Worm (Caenorhabditis elegans): ENCODE data around the gene div-1.

The div-1 gene

ce11 chrIII:10270778-10271307 lies 22.5 kb upstream of the div-1 start, which contains the start of gene cnk-1 (continued):
- peak; percentile 97 for TF ChIP-seq madf-6 (GFP tag; IDR thresholded peaks at IDR 0.05)
- peak; percentile 95 for TF ChIP-seq Y56A3A.18 (GFP tag; IDR thresholded peaks at IDR 0.05)
- peak; percentile 95 for TF ChIP-seq Y67H2A.10 (GFP tag; conservative IDR thresholded peaks at IDR 0.05)
- TF ChIP-seq K11D2.4 (GFP tag; IDR thresholded peaks at IDR 0.05) = peak; percentile 98
- TF ChIP-seq madf-3 (GFP tag; IDR thresholded peaks at IDR 0.05) = peak; percentile 96
- peak; percentile 98 for TF ChIP-seq C17E4.6 (GFP tag; IDR thresholded peaks at IDR 0.05)
- peak; percentile 54 for TF ChIP-seq him-1 (tag; optimal IDR thresholded peaks at IDR 0.05)
- TF ChIP-seq akir-1 (GFP tag; optimal IDR thresholded peaks at IDR 0.05) = peak; percentile 60
- peak; percentile 94; the same call in 1 of the 2 replicates for TF ChIP-seq F37B4.10 (GFP tag; IDR thresholded peaks at IDR 0.05)
- peak; percentile 99 for TF ChIP-seq let-526 (GFP tag; IDR thresholded peaks at IDR 0.05)
- TF ChIP-seq athp-1 (tag; optimal IDR thresholded peaks at IDR 0.05) = peak; percentile 83
- no peak for TF ChIP-seq F55B11.4 (tag; optimal IDR thresholded peaks at IDR 0.05; ENCODE audit: borderline replicate concordance, insufficient read depth)
- peak; percentile 96 for TF ChIP-seq aptf-2 (GFP tag; conservative IDR thresholded peaks at IDR 0.05)
- peak; percentile 47 for TF ChIP-seq ccch-3 (GFP tag; optimal IDR thresholded peaks at IDR 0.05)
- TF ChIP-seq lag-1 (GFP tag; IDR thresholded peaks at IDR 0.05) = peak; percentile 96
- TF ChIP-seq F52B5.7 (tag; optimal IDR thresholded peaks at IDR 0.05) = peak; percentile 30
- no peak for TF ChIP-seq dpff-1 (tag; optimal IDR thresholded peaks at IDR 0.05)
- TF ChIP-seq T07F8.4 (tag; optimal IDR thresholded peaks at IDR 0.05) = peak; percentile 7
- TF ChIP-seq ceh-100 (GFP tag; IDR thresholded peaks at IDR 0.05) = peak; percentile 93
- TF ChIP-seq sptf-2 (GFP tag; optimal IDR thresholded peaks at IDR 0.05) = no peak
- TF ChIP-seq lin-40 (tag; optimal IDR thresholded peaks at IDR 0.05) = peak; percentile 80
- peak; percentile 50 for TF ChIP-seq nhr-80 (tag; optimal IDR thresholded peaks at IDR 0.05)
- peak; percentile 63 for TF ChIP-seq madf-10 (tag; optimal IDR thresholded peaks at IDR 0.05)
- no peak for TF ChIP-seq snpc-4 (GFP tag; optimal IDR thresholded peaks at IDR 0.05)
- TF ChIP-seq snpc-4 (tag; optimal IDR thresholded peaks at IDR 0.05) = peak in 2 of 4 experiments; percentile 56 to 76
- no peak for TF ChIP-seq T26A5.8 (tag; optimal IDR thresholded peaks at IDR 0.05)
- peak; percentile 93 for TF ChIP-seq egl-18 (GFP tag; IDR thresholded peaks at IDR 0.05)
- TF ChIP-seq hsf-1 (GFP tag; IDR thresholded peaks at IDR 0.05) = peak; percentile 86
- TF ChIP-seq tbp1 (GFP tag; optimal IDR thresholded peaks at IDR 0.05) = peak; percentile 67
- TF ChIP-seq pbrm-1 (GFP tag; IDR thresholded peaks at IDR 0.05) = peak; percentile 98
- TF ChIP-seq F39B2.1 (GFP tag; IDR thresholded peaks at IDR 0.05) = peak; percentile 81
- no peak for TF ChIP-seq lsy-27 (tag; optimal IDR thresholded peaks at IDR 0.05; ENCODE audit: borderline replicate concordance, insufficient read depth)
- TF ChIP-seq ztf-18 (tag; optimal IDR thresholded peaks at IDR 0.05) = peak; percentile 91
- TF ChIP-seq K12H6.12 (tag; optimal IDR thresholded peaks at IDR 0.05) = peak; percentile 77
- TF ChIP-seq ceh-58 (GFP tag; IDR thresholded peaks at IDR 0.05) = no peak
- TF ChIP-seq lin-35 (GFP tag; optimal IDR thresholded peaks at IDR 0.05) = peak in 1 of 3 experiments; percentile 29
- no peak for TF ChIP-seq F10E7.11 (tag; optimal IDR thresholded peaks at IDR 0.05)
- peak; percentile 93 for TF ChIP-seq aptf-3 (GFP tag; IDR thresholded peaks at IDR 0.05)
- TF ChIP-seq repo-1 (tag; optimal IDR thresholded peaks at IDR 0.05) = peak; percentile 60
- no peak for TF ChIP-seq ama-1 (optimal IDR thresholded peaks at IDR 0.05)
- TF ChIP-seq ama-1 (GFP tag; optimal IDR thresholded peaks at IDR 0.05) = no peak
- peak; percentile 39 for TF ChIP-seq B0035.1 (tag; optimal IDR thresholded peaks at IDR 0.05)
- peak; percentile 94 for TF ChIP-seq cebp-2 (GFP tag; IDR thresholded peaks at IDR 0.05)
- TF ChIP-seq hmg-20 (GFP tag; IDR thresholded peaks at IDR 0.05) = peak; percentile 96
- peak; percentile 98 for TF ChIP-seq B0019.2 (GFP tag; conservative IDR thresholded peaks at IDR 0.05)
- no peak for TF ChIP-seq mxl-1 (tag; optimal IDR thresholded peaks at IDR 0.05)
- TF ChIP-seq Y53G8AR.9 (GFP tag; conservative IDR thresholded peaks at IDR 0.05) = peak; percentile 99
- TF ChIP-seq bed-2 (GFP tag; IDR thresholded peaks at IDR 0.05) = peak; percentile 97
- peak; percentile 98 for TF ChIP-seq hmg-1.2 (GFP tag; IDR thresholded peaks at IDR 0.05)

All from whole organism, young adult.